Worm (Caenorhabditis elegans): ENCODE data around the gene ZK512.7.
A peak's percentile ranks its signal among the peaks of the same experiment; 100 is the strongest.

Gene ZK512.7

ce11 chrIII:9114076-9114475, 24.4 kb downstream of the ZK512.7 start:
- TF ChIP-seq cnd-1 (tag; optimal IDR thresholded peaks at IDR 0.05) (no peak), lin-13 (tag; optimal IDR thresholded peaks at IDR 0.05) (no peak), nhr-76 (tag; optimal IDR thresholded peaks at IDR 0.05) (no peak), pha-4 (tag; optimal IDR thresholded peaks at IDR 0.05) (no peak), mls-2 (tag; optimal IDR thresholded peaks at IDR 0.05) (no peak), mab-5 (tag; optimal IDR thresholded peaks at IDR 0.05) (no peak), elt-3 (tag; optimal IDR thresholded peaks at IDR 0.05) (no peak), sem-2 (GFP tag; optimal IDR thresholded peaks at IDR 0.05) (no peak), M03D4.4 (tag; optimal IDR thresholded peaks at IDR 0.05) (no peak), nhr-237 (tag; optimal IDR thresholded peaks at IDR 0.05) (no peak), ztf-11 (tag; optimal IDR thresholded peaks at IDR 0.05) (no peak), unc-120 (tag; optimal IDR thresholded peaks at IDR 0.05; ENCODE audit: poor library complexity, severe bottlenecking) (no peak), hlh-1 (tag; optimal IDR thresholded peaks at IDR 0.05) (no peak), lsy-2 (tag; optimal IDR thresholded peaks at IDR 0.05) (no peak), drap-1 (GFP tag; optimal IDR thresholded peaks at IDR 0.05) (no peak), lin-32 (GFP tag; optimal IDR thresholded peaks at IDR 0.05) (no peak)

- TF ChIP-seq elt-3 (tag; optimal IDR thresholded peaks at IDR 0.05) (no peak), zip-8 (tag; optimal IDR thresholded peaks at IDR 0.05) (peak; percentile 1), M03D4.4 (tag; optimal IDR thresholded peaks at IDR 0.05) (peak; percentile 36), unc-120 (tag; optimal IDR thresholded peaks at IDR 0.05; ENCODE audit: poor library complexity, severe bottlenecking) (no peak), mls-2 (tag; optimal IDR thresholded peaks at IDR 0.05) (peak; percentile 66), drap-1 (GFP tag; optimal IDR thresholded peaks at IDR 0.05) (peak; percentile 23), lin-13 (tag; optimal IDR thresholded peaks at IDR 0.05) (peak; percentile 48), ceh-39 (tag; optimal IDR thresholded peaks at IDR 0.05) (peak; percentile 37), ham-2 (GFP tag; optimal IDR thresholded peaks at IDR 0.05) (peak; percentile 74), sptf-1 (tag; optimal IDR thresholded peaks at IDR 0.05) (peak; percentile 56), snpc-4 (tag; optimal IDR thresholded peaks at IDR 0.05) (no peak), nhr-2 (tag; optimal IDR thresholded peaks at IDR 0.05) (peak; percentile 77)
Observed at ce11 chrIII:9112479-9112878, 26.0 kb downstream of the ZK512.7 start.

ce11 chrIII:9110270-9110669, 28.2 kb downstream of the ZK512.7 start:
- TF ChIP-seq mep-1 (tag; optimal IDR thresholded peaks at IDR 0.05) = no peak
- TF ChIP-seq mab-5 (tag; optimal IDR thresholded peaks at IDR 0.05) = no peak
- no peak for TF ChIP-seq blmp-1 (tag; optimal IDR thresholded peaks at IDR 0.05)
- no peak for TF ChIP-seq sptf-1 (tag; optimal IDR thresholded peaks at IDR 0.05)
- no peak for TF ChIP-seq hlh-1 (tag; optimal IDR thresholded peaks at IDR 0.05)
- TF ChIP-seq lin-13 (tag; optimal IDR thresholded peaks at IDR 0.05) = no peak
- no peak for TF ChIP-seq nhr-12 (tag; optimal IDR thresholded peaks at IDR 0.05)
- TF ChIP-seq ceh-43 (GFP tag; optimal IDR thresholded peaks at IDR 0.05) = no peak
- TF ChIP-seq unc-39 (tag; optimal IDR thresholded peaks at IDR 0.05) = no peak
- TF ChIP-seq ces-1 (GFP tag; optimal IDR thresholded peaks at IDR 0.05) = no peak
- no peak for TF ChIP-seq M03D4.4 (tag; optimal IDR thresholded peaks at IDR 0.05)
- no peak for TF ChIP-seq ztf-11 (tag; optimal IDR thresholded peaks at IDR 0.05)
- TF ChIP-seq sem-2 (GFP tag; optimal IDR thresholded peaks at IDR 0.05) = no peak

ce11 chrIII:9109726-9110125, 28.8 kb downstream of the ZK512.7 start:
- TF ChIP-seq ztf-11 (tag; optimal IDR thresholded peaks at IDR 0.05) (no peak), zip-8 (tag; optimal IDR thresholded peaks at IDR 0.05) (peak; percentile 81), ces-1 (GFP tag; optimal IDR thresholded peaks at IDR 0.05) (no peak), nhr-76 (tag; optimal IDR thresholded peaks at IDR 0.05) (no peak), ceh-43 (GFP tag; optimal IDR thresholded peaks at IDR 0.05) (no peak), nhr-2 (tag; optimal IDR thresholded peaks at IDR 0.05) (peak; percentile 63), mls-2 (tag; optimal IDR thresholded peaks at IDR 0.05) (no peak), cnd-1 (tag; optimal IDR thresholded peaks at IDR 0.05) (peak; percentile 37), hlh-1 (tag; optimal IDR thresholded peaks at IDR 0.05) (peak; percentile 17), M03D4.4 (tag; optimal IDR thresholded peaks at IDR 0.05) (no peak), lin-32 (GFP tag; optimal IDR thresholded peaks at IDR 0.05) (peak; percentile 36), sem-2 (GFP tag; optimal IDR thresholded peaks at IDR 0.05) (no peak)

- TF ChIP-seq nhr-28 (tag; optimal IDR thresholded peaks at IDR 0.05) = no peak
- peak; percentile 28 for TF ChIP-seq ceh-39 (tag; optimal IDR thresholded peaks at IDR 0.05)
Observed at ce11 chrIII:9109172-9109571, 29.3 kb downstream of the ZK512.7 start, which contains the start of gene cya-1. cya-1 (minus strand) TSS chrIII:9109272.

ce11 chrIII:9105653-9106052, 32.8 kb downstream of the ZK512.7 start:
- no peak for TF ChIP-seq mls-2 (tag; optimal IDR thresholded peaks at IDR 0.05)
- TF ChIP-seq ceh-83 (GFP tag; optimal IDR thresholded peaks at IDR 0.05) = no peak
- no peak for TF ChIP-seq lsy-2 (tag; optimal IDR thresholded peaks at IDR 0.05)
- TF ChIP-seq unc-39 (tag; optimal IDR thresholded peaks at IDR 0.05) = no peak
- no peak for TF ChIP-seq flh-1 (GFP tag; optimal IDR thresholded peaks at IDR 0.05)
- no peak for TF ChIP-seq lin-13 (tag; optimal IDR thresholded peaks at IDR 0.05)
- TF ChIP-seq cnd-1 (tag; optimal IDR thresholded peaks at IDR 0.05) = no peak
- TF ChIP-seq M03D4.4 (tag; optimal IDR thresholded peaks at IDR 0.05) = no peak
